Fruit fly (Drosophila melanogaster) whole organism, embryonic: ENCODE data around the gene CG31294.

Experiments used
- BtbVII ChIP-seq: fragments of 200-800 bp; sonication (Bioruptor generic); optimal IDR thresholded peaks from 3 replicates; lab custom pipeline; 2017; ENCODE audit warnings: missing biosample characterization, mild to moderate bottlenecking, missing genetic modification characterization
- CG10274 ChIP-seq: fragments of 200-800 bp; sonication (Bioruptor generic); optimal IDR thresholded peaks from 3 replicates; lab custom pipeline; 2017; ENCODE audit warnings: missing biosample characterization, mild to moderate bottlenecking, missing genetic modification characterization
- CG10366 ChIP-seq: fragments of 200-800 bp; sonication (Bioruptor generic); IDR thresholded peaks from 2 replicates; pipeline ENCODE4 v1.3.6; 2022; ENCODE audit warnings: missing biosample characterization, missing genetic modification characterization
- CG12236 ChIP-seq: fragments of 200-800 bp; sonication (Bioruptor generic); optimal IDR thresholded peaks from 2 replicates; lab custom pipeline; 2016; ENCODE audit warnings: missing biosample characterization, missing genetic modification characterization
- CG14050 ChIP-seq: fragments of 200-800 bp; sonication (Bioruptor generic); IDR thresholded peaks from 3 replicates; pipeline ENCODE4 v1.3.6; 2022; ENCODE audit warnings: missing biosample characterization, missing genetic modification characterization
- CG15269 ChIP-seq: fragments of 200-800 bp; sonication (Bioruptor generic); optimal IDR thresholded peaks from 2 replicates; lab custom pipeline; 2018; ENCODE audit warnings: missing biosample characterization, mild to moderate bottlenecking, missing genetic modification characterization, moderate library complexity
- CG15696 ChIP-seq: fragments of 200-800 bp; sonication (Bioruptor generic); optimal IDR thresholded peaks from 2 replicates; lab custom pipeline; 2019; ENCODE audit warnings: missing biosample characterization, mild to moderate bottlenecking, missing genetic modification characterization, moderate library complexity
- CG17359 ChIP-seq: fragments of 200-800 bp; sonication (Bioruptor generic); optimal IDR thresholded peaks from 3 replicates; lab custom pipeline; 2018; ENCODE audit warnings: missing biosample characterization, mild to moderate bottlenecking, missing genetic modification characterization, moderate library complexity
- CG2875 ChIP-seq: fragments of 200-800 bp; sonication (Bioruptor generic); optimal IDR thresholded peaks from 2 replicates; lab custom pipeline; 2017; ENCODE audit warnings: missing biosample characterization, mild to moderate bottlenecking, missing genetic modification characterization, missing genetic modification reagents
- CG3065 ChIP-seq: fragments of 200-800 bp; sonication (Bioruptor generic); optimal IDR thresholded peaks from 2 replicates; lab custom pipeline; 2016; ENCODE audit warnings: missing biosample characterization, missing genetic modification characterization
- CG32772 ChIP-seq: fragments of 200-800 bp; sonication (Bioruptor generic); IDR thresholded peaks from 2 replicates; pipeline ENCODE4 v1.3.6; 2022; ENCODE audit warnings: missing biosample characterization, missing genetic modification characterization
- CG3281 ChIP-seq: fragments of 200-800 bp; sonication (Bioruptor generic); optimal IDR thresholded peaks from 3 replicates; lab custom pipeline; 2017; ENCODE audit warnings: missing biosample characterization, mild to moderate bottlenecking, missing genetic modification characterization
- CG6654 ChIP-seq: fragments of 200-800 bp; sonication (Bioruptor generic); optimal IDR thresholded peaks from 2 replicates; lab custom pipeline; 2017; ENCODE audit warnings: missing biosample characterization, mild to moderate bottlenecking, missing genetic modification characterization
- CG6689 ChIP-seq: fragments of 200-800 bp; sonication (Bioruptor generic); IDR thresholded peaks from 2 replicates; pipeline ENCODE4 v1.3.6; 2022; ENCODE audit warnings: missing biosample characterization, missing genetic modification characterization
- CG6765 ChIP-seq: fragments of 200-800 bp; sonication (Bioruptor generic); optimal IDR thresholded peaks from 3 replicates; lab custom pipeline; 2017; ENCODE audit warnings: missing biosample characterization, mild to moderate bottlenecking, missing genetic modification characterization
- CG7745 ChIP-seq: fragments of 200-800 bp; sonication (Bioruptor generic); optimal IDR thresholded peaks from 2 replicates; lab custom pipeline; 2018; ENCODE audit warnings: missing biosample characterization, mild to moderate bottlenecking, missing genetic modification characterization, moderate library complexity
- CG8924 ChIP-seq: fragments of 200-800 bp; optimal IDR thresholded peaks from 3 replicates; lab custom pipeline; 2019; ENCODE audit warnings: missing biosample characterization, mild to moderate bottlenecking, missing genetic modification characterization, moderate library complexity
- ERR ChIP-seq: fragments of 200-800 bp; sonication (Bioruptor generic); optimal IDR thresholded peaks from 2 replicates; lab custom pipeline; 2016; ENCODE audit warnings: missing biosample characterization, missing genetic modification characterization
- Gug ChIP-seq: fragments of 200-800 bp; sonication (Bioruptor generic); IDR thresholded peaks from 4 replicates; pipeline ENCODE4 v1.3.6; 2022; ENCODE audit warnings: missing biosample characterization, missing genetic modification characterization
- HHEX ChIP-seq: fragments of 200-800 bp; sonication (Bioruptor generic); optimal IDR thresholded peaks from 3 replicates; lab custom pipeline; 2017; ENCODE audit warnings: missing biosample characterization, mild to moderate bottlenecking, missing genetic modification characterization, missing genetic modification reagents
- HLHmδ ChIP-seq: fragments of 200-800 bp; sonication (Bioruptor generic); optimal IDR thresholded peaks from 2 replicates; lab custom pipeline; 2018; ENCODE audit warnings: missing biosample characterization, mild to moderate bottlenecking, missing genetic modification characterization, moderate library complexity
- HmgD ChIP-seq: fragments of 200-800 bp; sonication (Bioruptor generic); optimal IDR thresholded peaks from 3 replicates; lab custom pipeline; 2016; ENCODE audit warnings: missing biosample characterization, missing genetic modification characterization
- HmgZ ChIP-seq: fragments of 200-800 bp; sonication (Bioruptor generic); optimal IDR thresholded peaks from 2 replicates; lab custom pipeline; 2018; ENCODE audit warnings: missing biosample characterization, mild to moderate bottlenecking, missing genetic modification characterization
- Max ChIP-seq: fragments of 200-800 bp; sonication (Bioruptor generic); optimal IDR thresholded peaks from 2 replicates; lab custom pipeline; 2016; ENCODE audit warnings: missing biosample characterization, mild to moderate bottlenecking, missing genetic modification characterization
- Med ChIP-seq: fragments of 200-800 bp; sonication (Bioruptor generic); peaks from one replicate; lab custom pipeline; 2016; ENCODE audit warnings: missing biosample characterization, missing genetic modification characterization, mild to moderate bottlenecking, inconsistent platforms, moderate library complexity
- Pdp1 ChIP-seq, 2 experiments: fragments of 200-800 bp; sonication (Bioruptor generic); optimal IDR thresholded peaks; 3 replicates each; lab custom pipeline; 2016; ENCODE audit warnings: missing biosample characterization in 2 of 2, missing genetic modification characterization in 2 of 2, mild to moderate bottlenecking in 1 of 2, moderate library complexity in 1 of 2
- Stat92E ChIP-seq, 3 experiments: fragments of >200 bp in 2 of 3; fragments of 200-800 bp in 1 of 3; sonication (Bioruptor generic) in 1 of 3; optimal IDR thresholded peaks; 2 replicates each; lab custom pipeline; 2017 to 2019; ENCODE audit warnings: missing biosample characterization in 3 of 3, missing genetic modification characterization in 3 of 3, mild to moderate bottlenecking in 1 of 3, moderate library complexity in 1 of 3
- Usf ChIP-seq: fragments of 200-800 bp; sonication (Bioruptor generic); optimal IDR thresholded peaks from 2 replicates; lab custom pipeline; 2017; ENCODE audit warnings: missing genotype, missing biosample characterization, missing genetic modification characterization
- crc ChIP-seq: fragments of 200-800 bp; sonication (Bioruptor generic); optimal IDR thresholded peaks from 2 replicates; lab custom pipeline; 2016; ENCODE audit warnings: missing biosample characterization, missing genetic modification characterization
- fu2 ChIP-seq: fragments of 200-800 bp; sonication (Bioruptor generic); optimal IDR thresholded peaks from 2 replicates; lab custom pipeline; 2016; ENCODE audit warnings: missing biosample characterization, missing genetic modification characterization
- grn ChIP-seq: fragments of 200-800 bp; sonication (Bioruptor generic); optimal IDR thresholded peaks from 3 replicates; lab custom pipeline; 2017; ENCODE audit warnings: missing biosample characterization, missing genetic modification characterization
- her ChIP-seq: fragments of 200-800 bp; sonication (Bioruptor generic); optimal IDR thresholded peaks from 2 replicates; lab custom pipeline; 2016; ENCODE audit warnings: missing biosample characterization, missing genetic modification characterization
- hth ChIP-seq: fragments of >200 bp; optimal IDR thresholded peaks from 2 replicates; lab custom pipeline; 2017; ENCODE audit warnings: inconsistent platforms
- inv ChIP-seq: fragments of 200-800 bp; sonication (Bioruptor generic); IDR thresholded peaks from 2 replicates; pipeline ENCODE4 v1.3.6; 2022; ENCODE audit warnings: missing biosample characterization, missing genetic modification characterization; ENCODE audit not compliant: partially characterized antibody
- mld ChIP-seq: fragments of 200-800 bp; sonication (Bioruptor generic); IDR thresholded peaks from 3 replicates; pipeline ENCODE4 v1.3.6; 2022; ENCODE audit warnings: missing biosample characterization, missing genetic modification characterization; ENCODE audit not compliant: partially characterized antibody
- nerfin-1 ChIP-seq: fragments of 200-800 bp; sonication (Bioruptor generic); optimal IDR thresholded peaks from 3 replicates; lab custom pipeline; 2019; ENCODE audit warnings: missing biosample characterization, mild to moderate bottlenecking, missing genetic modification characterization, moderate library complexity
- oc ChIP-seq: fragments of 200-800 bp; sonication (Bioruptor generic); optimal IDR thresholded peaks from 2 replicates; lab custom pipeline; 2018; ENCODE audit warnings: missing biosample characterization, mild to moderate bottlenecking, missing genetic modification characterization, moderate library complexity
- pho ChIP-seq: fragments of 200-800 bp; sonication (Bioruptor generic); optimal IDR thresholded peaks from 2 replicates; lab custom pipeline; 2016; ENCODE audit warnings: missing biosample characterization, missing genetic modification characterization
- pnt ChIP-seq: fragments of 200-800 bp; sonication (Bioruptor generic); optimal IDR thresholded peaks from 3 replicates; lab custom pipeline; 2016; ENCODE audit warnings: missing biosample characterization, missing genetic modification characterization
- shn ChIP-seq: fragments of 200-800 bp; sonication (Bioruptor generic); optimal IDR thresholded peaks from 3 replicates; lab custom pipeline; 2016; ENCODE audit warnings: missing biosample characterization, missing genetic modification characterization
- sna ChIP-seq: fragments of 200-800 bp; sonication (Bioruptor generic); IDR thresholded peaks from 2 replicates; pipeline ENCODE4 v1.3.6; 2022; ENCODE audit warnings: missing biosample characterization, missing genetic modification characterization; ENCODE audit not compliant: partially characterized antibody
- tio ChIP-seq: fragments of 200-800 bp; sonication (Bioruptor generic); optimal IDR thresholded peaks from 2 replicates; lab custom pipeline; 2017; ENCODE audit warnings: missing biosample characterization, missing genetic modification characterization, inconsistent platforms

Gene CG31294

DNA sequence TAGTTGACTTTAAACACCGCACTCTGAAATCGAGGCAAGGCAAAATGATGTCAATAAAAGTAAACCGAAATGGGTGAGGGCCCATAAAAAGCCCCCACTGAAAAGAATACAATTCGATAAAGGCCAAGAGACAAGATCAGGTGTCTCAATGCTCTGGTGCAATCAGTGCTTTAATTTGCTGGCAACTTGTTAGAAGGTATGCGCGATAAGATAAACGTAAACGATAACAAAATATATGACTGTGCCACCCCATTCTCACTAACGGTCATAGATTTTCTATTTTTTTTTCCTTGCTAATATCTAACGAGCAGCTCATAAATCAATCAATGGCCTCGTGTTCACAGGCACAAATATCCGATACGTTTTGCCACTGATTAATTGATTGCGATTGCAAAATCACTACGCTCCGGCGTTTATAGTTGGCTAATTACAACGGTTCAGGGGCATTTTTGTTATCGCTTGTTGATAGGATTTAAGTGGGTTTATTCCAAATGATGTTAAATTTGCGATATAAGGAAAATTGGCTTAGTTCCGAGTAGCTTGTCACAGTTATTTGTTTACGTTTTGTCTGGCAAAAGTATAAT, 19.8 kb downstream of the CG31294 start (continued):
- TF ChIP-seq CG10274 (GFP tag; lab: Kevin White, UChicago) (no peak), BtbVII (GFP tag; lab: Kevin White, UChicago) (peak; percentile 10), CG8924 (no peak), inv (GFP tag; lab: Robert Waterston, UW) (no peak), HmgZ (tag; lab: Kevin White, UChicago) (peak; percentile 5), fu2 (no peak), CG3281 (GFP tag; lab: Kevin White, UChicago) (peak; percentile 34), shn (no peak), sna (GFP tag; lab: Robert Waterston, UW) (no peak), CG15696 (no peak), HLHmδ (GFP tag; lab: Kevin White, UChicago) (no peak), oc (tag; lab: Kevin White, UChicago) (no peak), crc (GFP tag; lab: Kevin White, UChicago) (no peak), Stat92E (GFP tag; optimal IDR thresholded peaks at IDR 0.05; lab: Kevin White, UChicago) (no peak), CG14050 (GFP tag; lab: Robert Waterston, UW) (no peak), CG2875 (no peak), her (GFP tag; lab: Kevin White, UChicago) (no peak), HmgD (GFP tag; lab: Kevin White, UChicago) (no peak), hth (no peak), grn (GFP tag; lab: Kevin White, UChicago) (peak; percentile 92), Gug (GFP tag; lab: Robert Waterston, UW) (no peak), CG6654 (no peak), CG32772 (no peak), CG10366 (GFP tag; lab: Robert Waterston, UW) (no peak), pho (GFP tag; lab: Kevin White, UChicago) (no peak), Pdp1 (GFP tag; optimal IDR thresholded peaks at IDR 0.05; lab: Kevin White, UChicago) (no peak), CG12236 (GFP tag; lab: Kevin White, UChicago) (no peak), pnt (GFP tag; lab: Kevin White, UChicago) (no peak), Usf (no peak), HHEX (GFP tag; lab: Kevin White, UChicago) (peak; percentile 30), CG7745 (no peak), nerfin-1 (no peak), ERR (GFP tag; lab: Kevin White, UChicago) (no peak), CG17359 (tag; lab: Kevin White, UChicago) (no peak), CG15269 (tag; lab: Kevin White, UChicago) (no peak), CG6689 (GFP tag; lab: Robert Waterston, UW) (no peak), Med (peak; percentile 10), mld (GFP tag; lab: Robert Waterston, UW) (no peak), CG3065 (GFP tag; lab: Kevin White, UChicago) (no peak), tio (GFP tag; lab: Kevin White, UChicago) (no peak), CG6765 (GFP tag; lab: Kevin White, UChicago) (no peak), Max (GFP tag; lab: Kevin White, UChicago) (no peak)
